Fruit fly (Drosophila melanogaster): ENCODE results near the gene CG42359.

dm6 chr3R:19147511-19148239 lies 14.4 kb downstream of the CG42359 start, which contains the start of gene Ppcs:
- TF ChIP-seq achi (GFP tag; optimal IDR thresholded peaks at IDR 0.05) (peak; percentile 76), CG7368 (GFP tag; optimal IDR thresholded peaks at IDR 0.05) (peak; percentile 75), Smox (GFP tag; optimal IDR thresholded peaks at IDR 0.05) (peak; percentile 58)
